Fruit fly (Drosophila melanogaster) whole organism, adult: ENCODE data around the gene MED6.

Source experiments
- CG7101 ChIP-seq: fragments of 200-800 bp; sonication (Bioruptor generic); optimal IDR thresholded peaks from 2 replicates; lab custom pipeline; 2018; ENCODE audit warnings: missing biosample characterization, mild to moderate bottlenecking, missing genetic modification characterization, moderate library complexity
- Crg-1 ChIP-seq: fragments of 200-800 bp; sonication (Bioruptor generic); optimal IDR thresholded peaks from 2 replicates; lab custom pipeline; 2016; ENCODE audit warnings: missing biosample characterization, missing genetic modification characterization
- ovo ChIP-seq: fragments of 200-800 bp; sonication (Bioruptor generic); optimal IDR thresholded peaks from 2 replicates; lab custom pipeline; 2016; ENCODE audit warnings: missing biosample characterization, missing genetic modification characterization

dm6 chr3R:9739793-9740192 lies 29.0 kb downstream of the MED6 start, which contains the start of gene side-VII:
- TF ChIP-seq CG7101 (tag; lab: Kevin White, UChicago) (no peak), ovo (no peak), Crg-1 (GFP tag; lab: Kevin White, UChicago) (no peak)
